Fruit fly (Drosophila melanogaster) whole organism, embryonic: ENCODE results near the gene CG32246.
A peak's percentile ranks its signal among the peaks of the same experiment; 100 is the strongest.

ENCODE experiments used
- Ada2b ChIP-seq: fragments of 200-800 bp; sonication (Bioruptor generic); IDR thresholded peaks from 2 replicates; pipeline ENCODE4 v1.3.6; 2022; ENCODE audit warnings: missing biosample characterization, missing genetic modification characterization
- Asciz ChIP-seq: fragments of 200-800 bp; sonication (Bioruptor generic); optimal IDR thresholded peaks from 2 replicates; lab custom pipeline; 2017; ENCODE audit warnings: missing biosample characterization, mild to moderate bottlenecking, missing genetic modification characterization, missing genetic modification reagents
- Blimp-1 ChIP-seq: fragments of 200-800 bp; sonication (Bioruptor generic); optimal IDR thresholded peaks from 3 replicates; lab custom pipeline; 2018; ENCODE audit warnings: missing biosample characterization, missing genetic modification characterization, mild to moderate bottlenecking, moderate library complexity, missing genetic modification reagents
- BtbVII ChIP-seq: fragments of 200-800 bp; sonication (Bioruptor generic); optimal IDR thresholded peaks from 3 replicates; lab custom pipeline; 2017; ENCODE audit warnings: missing biosample characterization, mild to moderate bottlenecking, missing genetic modification characterization
- CG10274 ChIP-seq: fragments of 200-800 bp; sonication (Bioruptor generic); optimal IDR thresholded peaks from 3 replicates; lab custom pipeline; 2017; ENCODE audit warnings: missing biosample characterization, mild to moderate bottlenecking, missing genetic modification characterization
- CG10321 ChIP-seq: fragments of 200-800 bp; sonication (Bioruptor generic); IDR thresholded peaks from 2 replicates; pipeline ENCODE4 v1.3.6; 2022; ENCODE audit warnings: missing biosample characterization, missing genetic modification characterization
- CG10565 ChIP-seq: fragments of 200-800 bp; sonication (Bioruptor generic); optimal IDR thresholded peaks from 3 replicates; lab custom pipeline; 2016; ENCODE audit warnings: missing biosample characterization, mild to moderate bottlenecking, missing genetic modification characterization
- CG15011 ChIP-seq: fragments of 200-800 bp; sonication (Bioruptor generic); optimal IDR thresholded peaks from 3 replicates; lab custom pipeline; 2018; ENCODE audit warnings: missing biosample characterization, mild to moderate bottlenecking, missing genetic modification characterization
- CG15514 ChIP-seq: fragments of 200-800 bp; sonication (Bioruptor generic); optimal IDR thresholded peaks from 3 replicates; lab custom pipeline; 2017; ENCODE audit warnings: missing biosample characterization, missing genetic modification characterization, mild to moderate bottlenecking, moderate library complexity, missing genetic modification reagents
- CG18764 ChIP-seq: fragments of 200-800 bp; sonication (Bioruptor generic); optimal IDR thresholded peaks from 3 replicates; lab custom pipeline; 2016; ENCODE audit warnings: missing biosample characterization, missing genetic modification characterization
- CG2199 ChIP-seq: fragments of 200-800 bp; sonication (Bioruptor generic); IDR thresholded peaks from 3 replicates; pipeline ENCODE4 v1.3.6; 2022; ENCODE audit warnings: missing biosample characterization, missing genetic modification characterization
- CG30431 ChIP-seq: fragments of 200-800 bp; sonication (Bioruptor generic); optimal IDR thresholded peaks from 2 replicates; lab custom pipeline; 2017; ENCODE audit warnings: missing biosample characterization, missing genetic modification characterization
- CG33213 ChIP-seq: fragments of 200-800 bp; sonication (Bioruptor generic); optimal IDR thresholded peaks from 3 replicates; lab custom pipeline; 2016; ENCODE audit warnings: missing biosample characterization, missing genetic modification characterization
- CG5180 ChIP-seq: fragments of 200-800 bp; sonication (Bioruptor generic); optimal IDR thresholded peaks from 3 replicates; lab custom pipeline; 2017; ENCODE audit warnings: missing biosample characterization, missing genetic modification characterization, mild to moderate bottlenecking, moderate library complexity, missing genetic modification reagents
- CG6683 ChIP-seq: fragments of 200-800 bp; sonication (Bioruptor generic); optimal IDR thresholded peaks from 2 replicates; lab custom pipeline; 2017; ENCODE audit warnings: missing biosample characterization, mild to moderate bottlenecking, missing genetic modification characterization, missing genetic modification reagents
- CG6791 ChIP-seq: fragments of 200-800 bp; sonication (Bioruptor generic); IDR thresholded peaks from 3 replicates; pipeline ENCODE4 v1.3.6; 2022; ENCODE audit warnings: missing biosample characterization, missing genetic modification characterization; ENCODE audit not compliant: partially characterized antibody
- CG8924 ChIP-seq: fragments of 200-800 bp; optimal IDR thresholded peaks from 3 replicates; lab custom pipeline; 2019; ENCODE audit warnings: missing biosample characterization, mild to moderate bottlenecking, missing genetic modification characterization, moderate library complexity
- CG9609 ChIP-seq: fragments of 200-800 bp; sonication (Bioruptor generic); optimal IDR thresholded peaks from 3 replicates; lab custom pipeline; 2016; ENCODE audit warnings: missing biosample characterization, missing genetic modification characterization
- Camta ChIP-seq: fragments of 200-800 bp; sonication (Bioruptor generic); optimal IDR thresholded peaks from 2 replicates; lab custom pipeline; 2016; ENCODE audit warnings: missing biosample characterization, missing genetic modification characterization
- Deaf1 ChIP-seq: fragments of 200-800 bp; optimal IDR thresholded peaks from 3 replicates; lab custom pipeline; 2019; ENCODE audit warnings: missing biosample characterization, mild to moderate bottlenecking, missing genetic modification characterization, moderate library complexity
- Dll ChIP-seq: fragments of 200-800 bp; sonication (Bioruptor generic); IDR thresholded peaks from 4 replicates; pipeline ENCODE4 v1.3.6; 2022; ENCODE audit warnings: missing biosample characterization, missing genetic modification characterization; ENCODE audit not compliant: partially characterized antibody
- Fer2 ChIP-seq: fragments of 200-800 bp; sonication (Bioruptor generic); optimal IDR thresholded peaks from 2 replicates; lab custom pipeline; 2018; ENCODE audit warnings: missing biosample characterization, mild to moderate bottlenecking, missing genetic modification characterization, moderate library complexity
- Lhr ChIP-seq: fragments of 200-800 bp; sonication (Bioruptor generic); optimal IDR thresholded peaks from 3 replicates; lab custom pipeline; 2017; ENCODE audit warnings: mild to moderate bottlenecking, missing biosample characterization, missing genetic modification reagents, missing genetic modification characterization
- Med ChIP-seq: fragments of 200-800 bp; sonication (Bioruptor generic); peaks from one replicate; lab custom pipeline; 2016; ENCODE audit warnings: missing biosample characterization, missing genetic modification characterization, mild to moderate bottlenecking, inconsistent platforms, moderate library complexity
- NFAT ChIP-seq: fragments of 200-800 bp; sonication (Bioruptor generic); IDR thresholded peaks from 2 replicates; pipeline ENCODE4 v1.3.6; 2022; ENCODE audit warnings: missing biosample characterization, missing genetic modification characterization
- Sin3A ChIP-seq: fragments of >200 bp; optimal IDR thresholded peaks from 2 replicates; lab custom pipeline; 2018
- Sry-β ChIP-seq: fragments of 200-800 bp; sonication (Bioruptor generic); optimal IDR thresholded peaks from 2 replicates; lab custom pipeline; 2018; ENCODE audit warnings: missing biosample characterization, mild to moderate bottlenecking, missing genetic modification characterization, moderate library complexity
- Stat92E ChIP-seq, 3 experiments: fragments of >200 bp in 2 of 3; fragments of 200-800 bp in 1 of 3; sonication (Bioruptor generic) in 1 of 3; optimal IDR thresholded peaks; 2 replicates each; lab custom pipeline; 2017 to 2019; ENCODE audit warnings: missing biosample characterization in 3 of 3, missing genetic modification characterization in 3 of 3, mild to moderate bottlenecking in 1 of 3, moderate library complexity in 1 of 3
- Taf1 ChIP-seq: fragments of 200-800 bp; sonication (Bioruptor generic); IDR thresholded peaks from 2 replicates; pipeline ENCODE4 v1.3.6; 2022; ENCODE audit warnings: missing biosample characterization, missing genetic modification characterization
- aop ChIP-seq: fragments of 200-800 bp; sonication (Bioruptor generic); IDR thresholded peaks from 2 replicates; pipeline ENCODE4 v1.3.6; 2022; ENCODE audit warnings: missing biosample characterization, missing genetic modification characterization
- ap ChIP-seq: fragments of 200-800 bp; sonication (Bioruptor generic); IDR thresholded peaks from 2 replicates; pipeline ENCODE4 v1.3.6; 2022; ENCODE audit warnings: missing biosample characterization, missing genetic modification characterization
- cato ChIP-seq: fragments of 200-800 bp; sonication (Bioruptor generic); optimal IDR thresholded peaks from 2 replicates; lab custom pipeline; 2016; ENCODE audit warnings: missing biosample characterization, missing genetic modification characterization, borderline replicate concordance
- chm ChIP-seq: fragments of 200-800 bp; sonication (Bioruptor generic); IDR thresholded peaks from 2 replicates; pipeline ENCODE4 v1.3.6; 2022; ENCODE audit warnings: missing biosample characterization, missing genetic modification characterization
- crc ChIP-seq: fragments of 200-800 bp; sonication (Bioruptor generic); optimal IDR thresholded peaks from 2 replicates; lab custom pipeline; 2016; ENCODE audit warnings: missing biosample characterization, missing genetic modification characterization
- dati ChIP-seq: fragments of 200-800 bp; sonication (Bioruptor generic); IDR thresholded peaks from 2 replicates; pipeline ENCODE4 v1.3.6; 2022; ENCODE audit warnings: missing biosample characterization, missing genetic modification characterization
- ems ChIP-seq: fragments of 200-800 bp; sonication (Bioruptor generic); optimal IDR thresholded peaks from 3 replicates; lab custom pipeline; 2016; ENCODE audit warnings: missing biosample characterization, missing genetic modification characterization
- exex ChIP-seq: fragments of 200-800 bp; sonication (Bioruptor generic); optimal IDR thresholded peaks from 4 replicates; lab custom pipeline; 2018; ENCODE audit warnings: missing biosample characterization, mild to moderate bottlenecking, missing genetic modification characterization, moderate library complexity
- grn ChIP-seq: fragments of 200-800 bp; sonication (Bioruptor generic); optimal IDR thresholded peaks from 3 replicates; lab custom pipeline; 2017; ENCODE audit warnings: missing biosample characterization, missing genetic modification characterization
- jumu ChIP-seq: fragments of 200-800 bp; sonication (Bioruptor generic); optimal IDR thresholded peaks from 3 replicates; lab custom pipeline; 2016; ENCODE audit warnings: missing biosample characterization, missing genetic modification characterization
- ken ChIP-seq: fragments of 200-800 bp; sonication (Bioruptor generic); IDR thresholded peaks from 3 replicates; pipeline ENCODE4 v1.3.6; 2022; ENCODE audit warnings: missing biosample characterization, missing genetic modification characterization
- lab ChIP-seq: fragments of 200-800 bp; sonication (Bioruptor generic); optimal IDR thresholded peaks from 3 replicates; lab custom pipeline; 2017; ENCODE audit warnings: missing biosample characterization, missing genetic modification characterization, mild to moderate bottlenecking, moderate library complexity, missing genetic modification reagents
- oc ChIP-seq: fragments of 200-800 bp; sonication (Bioruptor generic); optimal IDR thresholded peaks from 2 replicates; lab custom pipeline; 2018; ENCODE audit warnings: missing biosample characterization, mild to moderate bottlenecking, missing genetic modification characterization, moderate library complexity
- psq ChIP-seq: fragments of 200-800 bp; sonication (Bioruptor generic); optimal IDR thresholded peaks from 2 replicates; lab custom pipeline; 2017; ENCODE audit warnings: missing biosample characterization, missing genetic modification characterization
- repo ChIP-seq: fragments of 200-800 bp; sonication (Bioruptor generic); optimal IDR thresholded peaks from 2 replicates; lab custom pipeline; 2016; ENCODE audit warnings: missing biosample characterization, missing genetic modification characterization
- sisA ChIP-seq: fragments of 200-800 bp; sonication (Bioruptor generic); IDR thresholded peaks from 2 replicates; pipeline ENCODE4 v1.3.6; 2022; ENCODE audit warnings: missing biosample characterization, missing genetic modification characterization
- so ChIP-seq: fragments of 200-800 bp; sonication (Bioruptor generic); IDR thresholded peaks from 3 replicates; pipeline ENCODE4 v1.3.6; 2022; ENCODE audit warnings: missing biosample characterization, missing genetic modification characterization
- sob ChIP-seq: fragments of 200-800 bp; sonication (Bioruptor generic); IDR thresholded peaks from 2 replicates; pipeline ENCODE4 v1.3.6; 2022; ENCODE audit warnings: missing biosample characterization, missing genetic modification characterization
- sr ChIP-seq: fragments of 200-800 bp; sonication (Bioruptor generic); IDR thresholded peaks from 3 replicates; pipeline ENCODE4 v1.3.6; 2022; ENCODE audit warnings: missing biosample characterization, missing genetic modification characterization
- tap ChIP-seq: fragments of 200-800 bp; optimal IDR thresholded peaks from 3 replicates; lab custom pipeline; 2019; ENCODE audit warnings: missing biosample characterization, mild to moderate bottlenecking, missing genetic modification characterization, moderate library complexity
- vnd ChIP-seq: fragments of 200-800 bp; sonication (Bioruptor generic); IDR thresholded peaks from 3 replicates; pipeline ENCODE4 v1.3.6; 2022; ENCODE audit warnings: missing biosample characterization, missing genetic modification characterization; ENCODE audit not compliant: partially characterized antibody
- wor ChIP-seq: fragments of 200-800 bp; sonication (Bioruptor generic); IDR thresholded peaks from 2 replicates; pipeline ENCODE4 v1.3.6; 2022; ENCODE audit warnings: missing biosample characterization, missing genetic modification characterization
- yki ChIP-seq: fragments of >200 bp; optimal IDR thresholded peaks from 3 replicates; lab custom pipeline; 2018

CG32246 gene

dm6 chr3L:4623870-4624269 is 2.9 kb downstream of the CG32246 start (continued):
- TF ChIP-seq BtbVII (GFP tag; lab: Kevin White, UChicago) (no peak), sr (GFP tag; lab: Robert Waterston, UW) (no peak), so (GFP tag; lab: Robert Waterston, UW) (no peak), Asciz (GFP tag; lab: Kevin White, UChicago) (no peak), ken (no peak), ap (0 out of 2 replicates have a peak, but pooled peaks have one; percentile 16), psq (no peak), CG6791 (GFP tag; lab: Robert Waterston, UW) (no peak), CG8924 (no peak), CG6683 (GFP tag; lab: Kevin White, UChicago) (no peak), ems (GFP tag; lab: Kevin White, UChicago) (no peak), aop (GFP tag; lab: Robert Waterston, UW) (no peak), wor (no peak), Taf1 (GFP tag; lab: Robert Waterston, UW) (no peak), Sin3A (no peak), Lhr (GFP tag; lab: Kevin White, UChicago) (no peak), oc (tag; lab: Kevin White, UChicago) (no peak), dati (no peak), repo (GFP tag; lab: Kevin White, UChicago) (no peak), Ada2b (GFP tag; lab: Robert Waterston, UW) (0 out of 2 replicates have a peak, but pooled peaks have one; percentile 4), CG10274 (GFP tag; lab: Kevin White, UChicago) (no peak), Stat92E (GFP tag; optimal IDR thresholded peaks at IDR 0.05; lab: Kevin White, UChicago) (no peak), Deaf1 (tag; lab: Kevin White, UChicago) (no peak), CG18764 (GFP tag; lab: Kevin White, UChicago) (no peak), CG30431 (GFP tag; lab: Kevin White, UChicago) (no peak), chm (GFP tag; lab: Robert Waterston, UW) (no peak), yki (no peak), CG5180 (GFP tag; lab: Kevin White, UChicago) (no peak), Med (peak; percentile 58), CG9609 (no peak), jumu (GFP tag; lab: Kevin White, UChicago) (no peak), sob (GFP tag; lab: Robert Waterston, UW) (no peak), CG33213 (no peak), CG2199 (0 out of 3 replicates have a peak, but pooled peaks have one; percentile 17), CG15514 (no peak), crc (GFP tag; lab: Kevin White, UChicago) (no peak), sisA (GFP tag; lab: Robert Waterston, UW) (0 out of 2 replicates have a peak, but pooled peaks have one; percentile 7), Blimp-1 (GFP tag; lab: Kevin White, UChicago) (peak; percentile 18), vnd (GFP tag; lab: Robert Waterston, UW) (no peak), exex (tag; lab: Kevin White, UChicago) (no peak), grn (GFP tag; lab: Kevin White, UChicago) (peak; percentile 54), Sry-β (GFP tag; lab: Kevin White, UChicago) (no peak), NFAT (no peak), Camta (GFP tag; lab: Kevin White, UChicago) (no peak), CG15011 (GFP tag; lab: Kevin White, UChicago) (no peak), cato (GFP tag; lab: Kevin White, UChicago) (no peak), CG10565 (no peak), lab (GFP tag; lab: Kevin White, UChicago) (no peak), tap (tag; lab: Kevin White, UChicago) (no peak), Dll (GFP tag; lab: Robert Waterston, UW) (no peak), Fer2 (tag; lab: Kevin White, UChicago) (no peak), CG10321 (GFP tag; lab: Robert Waterston, UW) (no peak)
